Fruit fly (Drosophila melanogaster): ENCODE results near the gene CG16775.

Gene CG16775

dm6 chr3L:17907609-17908160, 21.2 kb upstream of the CG16775 start, which contains the start of the genes Prestin and Wdr92 (continued):
- TF ChIP-seq topi (GFP tag; optimal IDR thresholded peaks at IDR 0.05) (peak; percentile 24), salr (GFP tag; optimal IDR thresholded peaks at IDR 0.05) (no peak), Ets96B (tag; optimal IDR thresholded peaks at IDR 0.05) (no peak), spab (GFP tag; optimal IDR thresholded peaks at IDR 0.05) (no peak), eg (GFP tag; IDR thresholded peaks at IDR 0.05) (peak; percentile 58; the same call in 2 of the 3 replicates), Ets21C (GFP tag; optimal IDR thresholded peaks at IDR 0.05) (no peak), CG10669 (GFP tag; optimal IDR thresholded peaks at IDR 0.05) (peak; percentile 30), fkh (GFP tag; optimal IDR thresholded peaks at IDR 0.05) (no peak), vri (GFP tag; optimal IDR thresholded peaks at IDR 0.05) (peak; percentile 76), OdsH (GFP tag; optimal IDR thresholded peaks at IDR 0.05) (peak; percentile 8), CG4318 (GFP tag; optimal IDR thresholded peaks at IDR 0.05) (no peak), svp (GFP tag) (peak; percentile 92), CG10631 (GFP tag; optimal IDR thresholded peaks at IDR 0.05) (no peak), pdm3 (GFP tag; optimal IDR thresholded peaks at IDR 0.05) (no peak), Hr4 (GFP tag; optimal IDR thresholded peaks at IDR 0.05) (no peak), Eip78C (GFP tag) (peak; percentile 85), CG6808 (GFP tag; optimal IDR thresholded peaks at IDR 0.05) (peak; percentile 36), dsx (GFP tag; optimal IDR thresholded peaks at IDR 0.05; ENCODE audit: poor library complexity, severe bottlenecking) (peak; percentile 60), CG31627 (GFP tag; optimal IDR thresholded peaks at IDR 0.05) (no peak), dac (GFP tag; optimal IDR thresholded peaks at IDR 0.05) (no peak), net (GFP tag; optimal IDR thresholded peaks at IDR 0.05) (no peak), CG3032 (tag; optimal IDR thresholded peaks at IDR 0.05) (peak; percentile 24), Smox (GFP tag; optimal IDR thresholded peaks at IDR 0.05) (peak; percentile 14), ss (GFP tag; optimal IDR thresholded peaks at IDR 0.05) (peak; percentile 46 to 61), CG8632 (GFP tag; optimal IDR thresholded peaks at IDR 0.05) (no peak), cyc (GFP tag; optimal IDR thresholded peaks at IDR 0.05) (peak; percentile 2), CG1621 (tag; optimal IDR thresholded peaks at IDR 0.05) (no peak), CG6163 (GFP tag; IDR thresholded peaks at IDR 0.05) (no peak), CG16779 (tag; optimal IDR thresholded peaks at IDR 0.05) (peak; percentile 55), CG32006 (GFP tag; optimal IDR thresholded peaks at IDR 0.05) (no peak), CG15336 (GFP tag; IDR thresholded peaks at IDR 0.05) (peak; percentile 57; the same call in 1 of the 2 replicates), Sox15 (GFP tag; optimal IDR thresholded peaks at IDR 0.05) (no peak), Eip93F (GFP tag; optimal IDR thresholded peaks at IDR 0.05) (peak; percentile 40), CG3919 (GFP tag; optimal IDR thresholded peaks at IDR 0.05) (no peak), Lpt (GFP tag; optimal IDR thresholded peaks at IDR 0.05) (peak; percentile 7), Eip75B (GFP tag; optimal IDR thresholded peaks at IDR 0.05) (peak; percentile 50)

dm6 chr3L:17905761-17906160, 19.3 kb upstream of the CG16775 start:
- no peak for TF ChIP-seq CG6854 (GFP tag; optimal IDR thresholded peaks at IDR 0.05)
- TF ChIP-seq Ets21C (GFP tag; optimal IDR thresholded peaks at IDR 0.05) = no peak
- TF ChIP-seq CG8632 (GFP tag; optimal IDR thresholded peaks at IDR 0.05) = no peak
- peak; percentile 27 to 34 for TF ChIP-seq ss (GFP tag; optimal IDR thresholded peaks at IDR 0.05)
- no peak for TF ChIP-seq Smox (GFP tag; optimal IDR thresholded peaks at IDR 0.05)
- no peak for TF ChIP-seq CG11294 (GFP tag; IDR thresholded peaks at IDR 0.05)
- TF ChIP-seq Blimp-1 (GFP tag; optimal IDR thresholded peaks at IDR 0.05) = no peak
- peak; percentile 64 for TF ChIP-seq CG6276 (GFP tag; optimal IDR thresholded peaks at IDR 0.05)
- TF ChIP-seq Lpt (GFP tag; optimal IDR thresholded peaks at IDR 0.05) = no peak
- no peak for TF ChIP-seq CG7368 (GFP tag; optimal IDR thresholded peaks at IDR 0.05)
- TF ChIP-seq Eip75B (GFP tag; optimal IDR thresholded peaks at IDR 0.05) = no peak
- TF ChIP-seq Met (GFP tag; optimal IDR thresholded peaks at IDR 0.05) = no peak
- no peak for TF ChIP-seq dsx (GFP tag; optimal IDR thresholded peaks at IDR 0.05; ENCODE audit: poor library complexity, severe bottlenecking)
- no peak for TF ChIP-seq CG4318 (GFP tag; optimal IDR thresholded peaks at IDR 0.05)
- TF ChIP-seq CG8119 (GFP tag; IDR thresholded peaks at IDR 0.05) = 0 out of 3 replicates have a peak, but pooled peaks have one; percentile 39
- TF ChIP-seq lz (GFP tag; optimal IDR thresholded peaks at IDR 0.05) = no peak
- TF ChIP-seq CG11762 (GFP tag; optimal IDR thresholded peaks at IDR 0.05; ENCODE audit: insufficient read depth) = no peak
- TF ChIP-seq CG6792 (GFP tag; optimal IDR thresholded peaks at IDR 0.05) = no peak
- TF ChIP-seq Sox14 (GFP tag; optimal IDR thresholded peaks at IDR 0.05) = no peak
- TF ChIP-seq dac (GFP tag; optimal IDR thresholded peaks at IDR 0.05) = no peak
- TF ChIP-seq Ets96B (tag; optimal IDR thresholded peaks at IDR 0.05) = no peak
- peak; percentile 56 for TF ChIP-seq CG15336 (GFP tag; IDR thresholded peaks at IDR 0.05)
- TF ChIP-seq Hr39 (GFP tag; optimal IDR thresholded peaks at IDR 0.05) = no peak
- no peak for TF ChIP-seq CG11902 (GFP tag; optimal IDR thresholded peaks at IDR 0.05)
- peak; percentile 33 for TF ChIP-seq svp (GFP tag)
- no peak for TF ChIP-seq CG16779 (tag; optimal IDR thresholded peaks at IDR 0.05)
- no peak; the same call in 2 of the 3 replicates for TF ChIP-seq eg (GFP tag; IDR thresholded peaks at IDR 0.05)
- TF ChIP-seq CG3032 (tag; optimal IDR thresholded peaks at IDR 0.05) = no peak
- TF ChIP-seq spab (GFP tag; optimal IDR thresholded peaks at IDR 0.05) = no peak

Data from whole organism, prepupa.